Fruit fly (Drosophila melanogaster): ENCODE data around the gene PDCD-5.

dm6 chr3L:16233850-16234494, 2.1 kb upstream of the PDCD-5 start:
- TF ChIP-seq fd96Ca (GFP tag; IDR thresholded peaks at IDR 0.05) (no peak), EcR (GFP tag; optimal IDR thresholded peaks at IDR 0.05) (no peak), CG8159 (tag; optimal IDR thresholded peaks at IDR 0.05) (no peak), CG10348 (GFP tag; IDR thresholded peaks at IDR 0.05) (no peak), gl (tag; optimal IDR thresholded peaks at IDR 0.05) (no peak), CG8301 (tag; optimal IDR thresholded peaks at IDR 0.05) (no peak), CG17806 (tag; optimal IDR thresholded peaks at IDR 0.05) (no peak), D1 (tag; optimal IDR thresholded peaks at IDR 0.05) (no peak), CG13204 (GFP tag; optimal IDR thresholded peaks at IDR 0.05) (no peak), Ets98B (GFP tag; IDR thresholded peaks at IDR 0.05) (no peak), CG14655 (GFP tag; optimal IDR thresholded peaks at IDR 0.05) (no peak), CG32121 (GFP tag; IDR thresholded peaks at IDR 0.05) (no peak), rn (GFP tag; IDR thresholded peaks at IDR 0.05) (no peak), Pif1B (GFP tag; optimal IDR thresholded peaks at IDR 0.05) (no peak)

Data from whole organism, pupa.